Worm (Caenorhabditis elegans) whole organism, early embryonic: ENCODE measurements around the gene Y71G10AR.4.
"Not testable (repeated sequence)": the region's sequence is repeated elsewhere in the genome, so short reads cannot be mapped to it uniquely, and the experiment has no call there.

Source experiments
- aly-1 ChIP-seq: sonication (generic microtip); optimal IDR thresholded peaks from 2 replicates; lab custom pipeline; 2016; ENCODE audit warnings: missing genetic modification characterization, missing compliant biosample characterization
- ama-1 ChIP-seq: fragments of 150-350 bp; optimal IDR thresholded peaks from 2 replicates; lab custom pipeline; 2014
- flt-1 ChIP-seq: fragments of 200-800 bp; sonication (Bioruptor generic); IDR thresholded peaks from 2 replicates; pipeline ENCODE4 v1.3.6; 2022; ENCODE audit warnings: missing genetic modification characterization, missing compliant biosample characterization
- hmbx-1 ChIP-seq: sonication (generic microtip); optimal IDR thresholded peaks from 2 replicates; lab custom pipeline; 2016; ENCODE audit warnings: mild to moderate bottlenecking, missing genetic modification characterization, missing compliant biosample characterization
- scrt-1 ChIP-seq: fragments of 200-800 bp; sonication (Bioruptor generic); IDR thresholded peaks from 2 replicates; pipeline ENCODE4 v1.3.6; 2022; ENCODE audit warnings: missing genetic modification characterization, missing compliant biosample characterization
- sea-1 ChIP-seq: fragments of 200-800 bp; sonication (Bioruptor generic); conservative IDR thresholded peaks from 2 replicates; pipeline ENCODE4 v1.3.6; 2022; ENCODE audit warnings: missing genetic modification characterization, missing compliant biosample characterization
- tbx-11 ChIP-seq: fragments of 200-800 bp; sonication (Bioruptor generic); IDR thresholded peaks from 2 replicates; pipeline ENCODE4 v1.3.6; 2022; ENCODE audit warnings: missing genetic modification characterization, missing compliant biosample characterization

- TF ChIP-seq flt-1 (GFP tag; lab: Robert Waterston, UW); aly-1 (tag; lab: Kevin White, UChicago); hmbx-1 (tag; lab: Kevin White, UChicago); scrt-1 (GFP tag; lab: Robert Waterston, UW); ama-1 (lab: Kevin White, UChicago); sea-1 (GFP tag; lab: Robert Waterston, UW); tbx-11 (GFP tag; lab: Robert Waterston, UW): not testable (repeated sequence)
These were observed 46.7 kb downstream of the Y71G10AR.4 start, which contains the start of gene M70.1 for ce11 chrIV:2245565-2245964.
